Worm (Caenorhabditis elegans) whole organism, L4 larva: ENCODE results near the gene lido-8.

Experiments used
- F37D6.2 ChIP-seq: sonication (generic microtip); optimal IDR thresholded peaks from 2 replicates; lab custom pipeline; 2016; ENCODE audit warnings: mild to moderate bottlenecking, missing genetic modification characterization, missing compliant biosample characterization
- T26A8.4 ChIP-seq: fragments of 200-800 bp; sonication (Bioruptor generic); IDR thresholded peaks from 2 replicates; pipeline ENCODE4 v1.3.6; 2022; ENCODE audit warnings: missing genetic modification characterization, missing compliant biosample characterization
- Y48G9A.11 ChIP-seq: fragments of 200-800 bp; sonication (Bioruptor generic); IDR thresholded peaks from 2 replicates; pipeline ENCODE4 v1.3.6; 2022; ENCODE audit warnings: missing genetic modification reagents, missing genetic modification characterization, missing compliant biosample characterization
- ZK546.5 ChIP-seq, 2 experiments: sonication (generic microtip); optimal IDR thresholded peaks; 2 replicates each; lab custom pipeline; 2017; ENCODE audit warnings: missing biosample characterization in 2 of 2, missing genetic modification characterization in 2 of 2
- aha-1 ChIP-seq: fragments of 150-350 bp; peaks from one replicate; lab custom pipeline; 2014; ENCODE audit warnings: missing biosample characterization, missing genetic modification characterization
- ama-1 ChIP-seq: fragments of 150-350 bp; optimal IDR thresholded peaks from 2 replicates; lab custom pipeline; 2014; ENCODE audit warnings: inconsistent platforms, mixed read lengths
- ceh-20 ChIP-seq: fragments of 200-800 bp; sonication (Bioruptor generic); IDR thresholded peaks from 2 replicates; pipeline ENCODE4 v1.3.6; 2022; ENCODE audit warnings: missing genetic modification reagents, missing genetic modification characterization, missing compliant biosample characterization
- ceh-44 ChIP-seq: fragments of 200-800 bp; sonication (Bioruptor generic); IDR thresholded peaks from 2 replicates; pipeline ENCODE4 v1.3.6; 2022; ENCODE audit warnings: missing genetic modification reagents, missing genetic modification characterization, missing compliant biosample characterization
- dmd-6 ChIP-seq: fragments of 200-800 bp; sonication (Bioruptor generic); IDR thresholded peaks from 2 replicates; pipeline ENCODE4 v1.3.6; 2022; ENCODE audit warnings: missing genetic modification reagents, missing genetic modification characterization, missing compliant biosample characterization
- dmd-8 ChIP-seq: fragments of 200-800 bp; sonication (Bioruptor generic); IDR thresholded peaks from 2 replicates; pipeline ENCODE4 v1.3.6; 2022; ENCODE audit warnings: missing genetic modification characterization, missing compliant biosample characterization
- dve-1 ChIP-seq: sonication (generic microtip); optimal IDR thresholded peaks from 2 replicates; lab custom pipeline; 2017; ENCODE audit warnings: antibody characterized with exemption, mild to moderate bottlenecking, missing genetic modification characterization, missing compliant biosample characterization; ENCODE audit not compliant: insufficient read depth
- hlh-11 ChIP-seq: fragments of 200-800 bp; sonication (Bioruptor generic); optimal IDR thresholded peaks from 2 replicates; lab custom pipeline; 2018; ENCODE audit warnings: mild to moderate bottlenecking, missing genetic modification characterization, missing compliant biosample characterization
- hlh-30 ChIP-seq: sonication (generic microtip); optimal IDR thresholded peaks from 2 replicates; lab custom pipeline; 2017; ENCODE audit warnings: antibody characterized with exemption, mild to moderate bottlenecking, missing genetic modification characterization, missing compliant biosample characterization; ENCODE audit not compliant: insufficient read depth
- lim-7 ChIP-seq: fragments of 200-800 bp; sonication (Bioruptor generic); IDR thresholded peaks from 2 replicates; pipeline ENCODE4 v1.3.6; 2022; ENCODE audit warnings: missing genetic modification characterization, missing compliant biosample characterization
- lin-13 ChIP-seq: fragments of 150-350 bp; optimal IDR thresholded peaks from 2 replicates; lab custom pipeline; 2014; ENCODE audit warnings: missing biosample characterization, missing genetic modification reagents, missing genetic modification characterization
- madf-5 ChIP-seq, 2 experiments: fragments of 200-800 bp; sonication (Bioruptor generic); IDR thresholded peaks; 2 replicates each; pipeline ENCODE4 v1.3.6; 2022; ENCODE audit warnings: missing compliant biosample characterization in 2 of 2, missing genetic modification characterization in 2 of 2
- mxl-2 ChIP-seq: fragments of 200-800 bp; sonication (Bioruptor generic); conservative IDR thresholded peaks from 2 replicates; pipeline ENCODE4 v1.3.6; 2022; ENCODE audit warnings: missing genetic modification reagents, missing genetic modification characterization, missing compliant biosample characterization
- mxl-3 ChIP-seq: fragments of 200-800 bp; sonication (Bioruptor generic); optimal IDR thresholded peaks from 2 replicates; lab custom pipeline; 2018; ENCODE audit warnings: mild to moderate bottlenecking, missing genetic modification characterization, missing compliant biosample characterization
- nhr-25 ChIP-seq: sonication (generic microtip); optimal IDR thresholded peaks from 2 replicates; lab custom pipeline; 2017; ENCODE audit warnings: missing genetic modification characterization, mild to moderate bottlenecking, missing compliant biosample characterization, antibody characterized with exemption, moderate library complexity, borderline replicate concordance; ENCODE audit not compliant: insufficient read depth
- nhr-28 ChIP-seq: fragments of 150-350 bp; optimal IDR thresholded peaks from 2 replicates; lab custom pipeline; 2014; ENCODE audit warnings: missing biosample characterization, missing genetic modification characterization
- nhr-77 ChIP-seq: fragments of 150-350 bp; optimal IDR thresholded peaks from 2 replicates; lab custom pipeline; 2014; ENCODE audit warnings: missing biosample characterization, missing genetic modification characterization
- pha-4 ChIP-seq, 2 experiments: fragments of 150-350 bp in 1 of 2; fragments of 200-800 bp in 1 of 2; sonication (Bioruptor generic) in 1 of 2; IDR thresholded peaks in 1 of 2; optimal IDR thresholded peaks in 1 of 2; 2 replicates each; pipeline versions ENCODE4 v1.3.6 to Lab custom; 2014 to 2022; ENCODE audit warnings: missing genetic modification characterization in 2 of 2, missing genetic modification reagents in 2 of 2, missing biosample characterization in 1 of 2, missing compliant biosample characterization in 1 of 2
- php-3 ChIP-seq: fragments of 200-800 bp; sonication (Bioruptor generic); IDR thresholded peaks from 2 replicates; pipeline ENCODE4 v1.3.6; 2022; ENCODE audit warnings: missing genetic modification reagents, missing genetic modification characterization, missing compliant biosample characterization
- pqm-1 ChIP-seq: sonication (generic microtip); optimal IDR thresholded peaks from 2 replicates; lab custom pipeline; 2017; ENCODE audit warnings: missing biosample characterization, missing genetic modification characterization
- saeg-2 ChIP-seq: fragments of 200-800 bp; sonication (Bioruptor generic); IDR thresholded peaks from 2 replicates; pipeline ENCODE4 v1.3.6; 2022; ENCODE audit warnings: missing genetic modification reagents, missing genetic modification characterization, missing compliant biosample characterization
- snpc-1.2 ChIP-seq: fragments of 200-800 bp; sonication (Bioruptor generic); IDR thresholded peaks from 2 replicates; pipeline ENCODE4 v1.3.6; 2022; ENCODE audit warnings: missing genetic modification reagents, missing genetic modification characterization, missing compliant biosample characterization
- spr-1 ChIP-seq: sonication (generic microtip); optimal IDR thresholded peaks from 2 replicates; lab custom pipeline; 2016; ENCODE audit warnings: mild to moderate bottlenecking, missing genetic modification characterization, missing compliant biosample characterization
- spr-3 ChIP-seq: fragments of 200-800 bp; sonication (Bioruptor generic); optimal IDR thresholded peaks from 2 replicates; lab custom pipeline; 2018; ENCODE audit warnings: mild to moderate bottlenecking, missing genetic modification characterization, missing compliant biosample characterization
- tra-1 ChIP-seq: fragments of 200-800 bp; sonication (Bioruptor generic); IDR thresholded peaks from 2 replicates; pipeline ENCODE4 v1.3.6; 2022; ENCODE audit warnings: missing genetic modification reagents, missing genetic modification characterization, missing compliant biosample characterization
- unc-39 ChIP-seq: sonication (generic microtip); optimal IDR thresholded peaks from 2 replicates; lab custom pipeline; 2017; ENCODE audit warnings: missing biosample characterization, missing genetic modification characterization
- unc-62 ChIP-seq, 3 experiments: fragments of 150-350 bp in 1 of 3; sonication (generic microtip); optimal IDR thresholded peaks in 2 of 3; peaks in 1 of 3; 1 replicate in 1 of 3; 2 replicates in 2 of 3; lab custom pipeline; 2014 to 2017; ENCODE audit warnings: missing biosample characterization in 3 of 3, missing genetic modification characterization in 3 of 3, missing genetic modification reagents in 3 of 3, missing genotype in 1 of 3
- zip-2 ChIP-seq: fragments of 150-350 bp; optimal IDR thresholded peaks from 2 replicates; lab custom pipeline; 2014; ENCODE audit warnings: missing biosample characterization, missing genetic modification characterization
- ztf-11 ChIP-seq: fragments of 150-350 bp; optimal IDR thresholded peaks from 2 replicates; lab custom pipeline; 2014; ENCODE audit warnings: missing biosample characterization, missing genetic modification characterization

Gene lido-8

DNA sequence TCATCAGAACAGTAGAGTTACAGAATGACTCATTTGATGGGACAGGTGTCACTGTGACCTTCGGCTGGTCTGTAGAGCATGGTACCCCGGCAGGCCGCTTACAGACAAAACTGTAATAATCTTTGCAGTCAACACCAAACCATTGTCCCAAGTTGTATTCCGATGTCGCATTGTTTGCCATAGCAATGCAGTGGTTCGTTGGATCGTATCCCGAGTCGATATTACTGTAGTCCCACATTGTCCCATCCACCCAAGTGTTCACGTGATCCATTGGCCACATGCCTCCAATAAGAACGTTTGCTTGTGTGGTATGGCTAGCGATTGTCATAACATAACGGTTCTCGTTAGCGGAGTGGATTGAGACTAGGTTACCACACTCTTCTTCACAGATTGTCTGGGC is 24.1 kb downstream of the lido-8 start:
- TF ChIP-seq unc-62 (GFP tag; optimal IDR thresholded peaks at IDR 0.05 in 1 of 2; lab: Kevin White, UChicago): peak in 1 of 2 experiments; percentile 91
- no peak for TF ChIP-seq unc-62 (tag; optimal IDR thresholded peaks at IDR 0.05; lab: Kevin White, UChicago)
- TF ChIP-seq pha-4 (GFP tag; IDR thresholded peaks at IDR 0.05; lab: Robert Waterston, UW): no peak
- no peak for TF ChIP-seq pha-4 (tag; optimal IDR thresholded peaks at IDR 0.05; lab: Kevin White, UChicago)

DNA sequence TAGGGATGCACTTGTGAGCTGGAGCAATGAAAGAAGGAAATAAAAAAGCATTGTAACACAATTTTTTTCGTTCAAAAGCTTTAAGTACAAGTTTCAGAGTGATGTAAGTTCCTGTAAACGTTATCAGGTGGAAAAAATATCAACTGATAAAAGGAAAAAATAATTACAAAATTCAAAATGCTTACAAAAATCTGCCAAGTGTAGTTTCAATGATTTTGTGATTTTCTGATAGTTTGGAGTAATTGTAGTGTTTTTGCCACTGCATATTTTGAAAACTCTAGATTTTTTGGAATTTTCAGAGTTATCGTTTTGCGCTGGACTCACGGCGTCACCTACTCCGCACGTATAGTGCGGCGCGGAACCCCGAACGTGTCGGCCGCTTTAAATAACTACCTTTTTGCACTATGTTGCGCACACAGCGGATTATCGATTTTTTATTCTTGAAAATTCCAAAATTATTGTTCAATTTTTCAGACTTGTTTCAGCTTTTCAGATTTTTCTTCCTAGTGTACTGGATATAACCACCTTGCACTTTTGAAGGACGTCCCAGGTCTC is 26.6 kb downstream of the lido-8 start, which contains the start of gene clec-2:
TSS of gene clec-2 (minus strand) at position 51 of the 555 bp plus-strand sequence.
- TF ChIP-seq aha-1: peak; percentile 7
- no peak for TF ChIP-seq ama-1 (lab: Kevin White, UChicago)

DNA sequence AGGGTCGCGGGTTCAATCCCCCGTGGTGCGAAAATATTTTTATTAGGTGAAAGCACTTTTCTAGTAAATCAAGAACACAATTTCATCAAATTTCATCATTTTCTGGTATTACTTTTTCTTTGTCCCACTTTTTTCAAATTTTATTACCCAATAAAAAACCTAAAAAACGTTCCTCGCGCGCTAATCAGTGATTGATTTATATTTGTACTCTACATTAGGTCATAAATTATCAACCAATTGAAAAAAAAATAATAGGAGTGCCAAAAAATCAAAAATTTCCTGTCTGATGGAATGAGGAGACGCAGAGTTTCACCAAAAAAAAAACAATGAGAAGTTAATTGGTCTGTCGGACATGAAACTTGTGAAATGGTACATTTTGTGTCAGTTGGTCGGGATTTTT is 27.8 kb downstream of the lido-8 start:
- TF ChIP-seq nhr-28: peak; percentile 18
- TF ChIP-seq ceh-20 (GFP tag; lab: Robert Waterston, UW): peak; percentile 86
- no peak for TF ChIP-seq mxl-2 (GFP tag; lab: Robert Waterston, UW)
- no peak for TF ChIP-seq madf-5 (GFP tag; IDR thresholded peaks at IDR 0.05; lab: Robert Waterston, UW)
- TF ChIP-seq php-3: peak; percentile 83
- TF ChIP-seq dmd-8 (GFP tag; lab: Robert Waterston, UW): no peak
- no peak for TF ChIP-seq ztf-11 (tag; lab: Kevin White, UChicago)
- TF ChIP-seq tra-1 (GFP tag; lab: Robert Waterston, UW): 0 out of 2 replicates have a peak, but pooled peaks have one; percentile 14
- 0 out of 2 replicates have a peak, but pooled peaks have one; percentile 8 for TF ChIP-seq dmd-6 (GFP tag; lab: Robert Waterston, UW)

DNA sequence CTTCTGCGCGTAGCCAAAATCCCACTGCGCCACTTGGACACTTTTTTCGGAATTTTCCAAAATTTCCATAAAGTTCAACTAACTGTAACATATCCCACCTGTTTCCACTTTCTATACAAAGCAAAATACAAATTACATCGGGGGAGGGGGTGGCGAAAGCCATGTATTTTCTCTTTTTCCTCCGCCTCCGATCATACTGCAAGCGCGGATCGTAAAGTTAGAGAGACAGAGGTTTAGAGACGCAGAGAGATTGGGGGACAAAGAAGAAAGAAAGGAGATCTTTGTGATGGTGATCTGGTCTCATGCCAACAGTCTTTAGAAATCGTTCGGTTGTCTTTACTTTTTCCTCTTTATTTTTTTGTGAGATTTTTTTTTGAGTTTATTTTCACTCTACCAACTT is 31.4 kb downstream of the lido-8 start:
- TF ChIP-seq saeg-2 (no peak), nhr-28 (peak; percentile 2), T26A8.4 (GFP tag; lab: Robert Waterston, UW) (no peak), F37D6.2 (no peak), hlh-30 (tag; lab: Kevin White, UChicago) (peak; percentile 2), hlh-11 (tag; lab: Kevin White, UChicago) (peak; percentile 4), ceh-44 (GFP tag; lab: Robert Waterston, UW) (no peak), aha-1 (peak; percentile 37)

DNA sequence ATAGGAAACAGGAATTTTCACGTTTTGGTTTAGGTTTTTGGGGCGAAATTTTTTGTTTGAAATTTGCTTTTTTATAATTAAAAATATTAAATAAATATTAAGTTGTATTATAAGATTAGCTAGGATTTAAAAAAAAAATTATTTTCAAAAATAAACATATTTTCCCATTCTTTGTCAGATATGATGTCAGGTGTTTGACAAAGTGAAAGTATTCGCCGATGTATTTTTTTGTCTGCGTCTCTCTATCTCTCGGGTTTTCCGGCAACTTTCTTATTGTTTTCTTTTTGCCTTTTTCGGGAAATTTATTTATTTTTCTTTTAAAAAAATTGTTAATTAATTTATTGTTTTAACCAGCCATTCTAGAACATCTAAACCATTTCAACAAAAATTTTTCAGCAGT is 33.6 kb downstream of the lido-8 start:
- TF ChIP-seq snpc-1.2 (GFP tag; lab: Robert Waterston, UW) (no peak), spr-3 (GFP tag; lab: Kevin White, UChicago) (no peak), lin-13 (GFP tag; lab: Kevin White, UChicago) (no peak), nhr-25 (tag; lab: Kevin White, UChicago) (no peak), aha-1 (no peak), dve-1 (tag; lab: Kevin White, UChicago) (no peak), lim-7 (GFP tag; lab: Robert Waterston, UW) (no peak), mxl-3 (no peak), Y48G9A.11 (GFP tag; lab: Robert Waterston, UW) (no peak), unc-39 (tag; lab: Kevin White, UChicago) (no peak), nhr-77 (tag; lab: Kevin White, UChicago) (no peak), ZK546.5 (tag; optimal IDR thresholded peaks at IDR 0.05; lab: Kevin White, UChicago) (no peak), pqm-1 (tag; lab: Kevin White, UChicago) (no peak), zip-2 (tag; lab: Kevin White, UChicago) (no peak), spr-1 (tag; lab: Kevin White, UChicago) (no peak)
